Worm (Caenorhabditis elegans): ENCODE data around the gene Y25C1A.6.

The Y25C1A.6 gene

DNA sequence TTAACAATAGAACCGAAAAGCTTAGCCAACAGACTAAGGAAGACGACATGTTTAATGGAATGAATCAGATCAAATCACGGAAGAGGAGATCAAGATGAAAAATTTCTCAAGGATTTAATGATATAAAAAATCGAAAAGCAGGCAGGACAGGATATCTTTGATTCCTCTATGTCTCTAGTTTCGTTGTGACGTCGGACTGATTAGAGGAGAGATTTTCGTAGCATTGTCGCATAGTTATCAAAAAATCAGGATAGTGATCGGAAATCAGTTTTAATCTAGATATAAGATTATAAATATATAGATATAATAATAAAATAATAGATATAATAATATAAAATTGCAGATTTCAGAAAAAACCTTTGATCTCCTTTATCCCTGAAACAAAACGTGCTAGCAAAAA is 17.5 kb upstream of the Y25C1A.6 start, which contains the start of gene B0454.8:
B0454.8 (minus strand) TSS at position 101 of the 400 bp plus-strand sequence.
- TF ChIP-seq elt-3 (tag; optimal IDR thresholded peaks at IDR 0.05) (no peak), nhr-67 (tag; optimal IDR thresholded peaks at IDR 0.05) (no peak), nhr-23 (tag; optimal IDR thresholded peaks at IDR 0.05) (no peak), nhr-77 (tag; optimal IDR thresholded peaks at IDR 0.05) (no peak), nhr-28 (tag; optimal IDR thresholded peaks at IDR 0.05) (no peak), ztf-11 (tag; optimal IDR thresholded peaks at IDR 0.05) (no peak), zag-1 (tag; optimal IDR thresholded peaks at IDR 0.05) (no peak), ztf-4 (tag; optimal IDR thresholded peaks at IDR 0.05) (no peak), egl-27 (tag; optimal IDR thresholded peaks at IDR 0.05) (no peak), ceh-28 (tag; optimal IDR thresholded peaks at IDR 0.05) (no peak), ceh-16 (tag; optimal IDR thresholded peaks at IDR 0.05) (no peak), R02D3.7 (tag; optimal IDR thresholded peaks at IDR 0.05) (no peak), unc-39 (tag; optimal IDR thresholded peaks at IDR 0.05) (no peak), ZK546.5 (tag; optimal IDR thresholded peaks at IDR 0.05) (no peak)

DNA sequence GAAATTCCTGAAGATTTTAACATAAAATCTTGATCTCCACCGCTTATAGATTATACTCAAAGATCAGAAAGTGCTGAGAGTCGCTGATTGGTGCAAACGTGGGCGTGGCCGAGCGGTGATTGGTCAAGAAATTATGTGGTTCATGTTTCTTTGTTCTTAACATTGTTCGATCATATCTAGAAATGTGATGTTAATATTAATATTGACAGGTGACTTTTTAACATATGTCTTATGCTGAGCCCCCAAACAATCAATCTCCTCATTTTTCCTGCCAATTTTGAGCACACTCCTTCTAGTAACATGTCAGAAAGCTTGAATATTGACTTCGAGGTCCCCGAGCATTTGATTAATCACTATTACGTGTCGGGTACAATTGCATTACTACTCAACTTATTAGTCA is 16.9 kb upstream of the Y25C1A.6 start, which contains the start of gene sri-29:
sri-29 (plus strand) TSS at position 301 of the 400 bp plus-strand sequence.
- no peak for TF ChIP-seq ceh-82 (tag; optimal IDR thresholded peaks at IDR 0.05)

DNA sequence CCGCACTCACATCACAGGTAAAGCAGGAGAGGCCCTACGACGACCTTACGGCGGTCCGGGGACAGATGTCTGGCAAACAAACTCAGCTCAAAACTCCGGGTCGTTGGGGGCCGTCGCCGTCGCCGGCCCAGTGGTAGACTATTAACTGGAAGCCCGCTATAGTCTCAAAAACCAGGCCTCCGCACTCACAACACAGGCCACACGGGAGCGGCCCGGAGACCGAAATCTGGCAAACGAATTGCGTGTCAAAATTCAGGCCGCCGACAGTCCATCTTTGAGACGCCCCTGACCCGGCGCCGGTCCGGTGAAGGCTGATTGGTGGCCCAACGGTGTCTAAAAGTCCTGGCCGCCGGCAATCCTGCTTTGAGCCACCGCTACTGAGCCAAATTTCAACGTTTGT is 15.5 kb upstream of the Y25C1A.6 start:
- TF ChIP-seq nhr-76 (tag; optimal IDR thresholded peaks at IDR 0.05) (no peak), ZK546.5 (tag; optimal IDR thresholded peaks at IDR 0.05) (no peak), pqm-1 (tag; optimal IDR thresholded peaks at IDR 0.05) (no peak), nhr-67 (tag; optimal IDR thresholded peaks at IDR 0.05) (no peak), egl-5 (tag; optimal IDR thresholded peaks at IDR 0.05) (no peak), elt-3 (tag; optimal IDR thresholded peaks at IDR 0.05) (no peak), pha-4 (tag; optimal IDR thresholded peaks at IDR 0.05) (no peak)

DNA sequence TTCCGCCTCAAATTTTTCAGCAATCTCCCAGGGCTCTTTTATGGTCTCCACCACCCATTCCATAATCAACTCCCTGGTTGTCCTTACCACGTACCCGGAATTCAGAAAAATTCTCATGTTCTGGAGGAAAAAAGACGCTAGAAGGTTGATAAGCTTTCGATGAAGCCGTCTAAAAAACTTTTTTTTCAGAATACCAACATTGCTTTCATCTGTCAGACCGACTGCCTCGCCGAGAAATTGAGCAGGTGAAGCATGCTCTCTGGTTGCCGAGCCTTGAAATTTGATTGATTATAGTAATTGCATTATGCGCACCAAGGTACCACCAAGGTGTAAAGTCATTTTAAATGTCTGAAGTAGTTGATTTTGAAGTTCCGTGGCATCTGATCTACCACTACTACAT is 15.0 kb upstream of the Y25C1A.6 start, which contains the start of gene sri-30:
sri-30 (plus strand) TSS at position 301 of the 400 bp plus-strand sequence.
- no peak for TF ChIP-seq nhr-43 (tag; optimal IDR thresholded peaks at IDR 0.05; ENCODE audit: poor library complexity, severe bottlenecking)
- TF ChIP-seq ceh-9 (tag; optimal IDR thresholded peaks at IDR 0.05) = no peak
- TF ChIP-seq nfya-1 (tag; optimal IDR thresholded peaks at IDR 0.05; ENCODE audit: insufficient read depth) = no peak
- TF ChIP-seq ama-1 (optimal IDR thresholded peaks at IDR 0.05) = no peak
- no peak for TF ChIP-seq lin-15B (tag; optimal IDR thresholded peaks at IDR 0.05)
- TF ChIP-seq elt-3 (tag; optimal IDR thresholded peaks at IDR 0.05) = no peak
- no peak for TF ChIP-seq nhr-237 (tag; optimal IDR thresholded peaks at IDR 0.05)
- TF ChIP-seq nhr-77 (tag; optimal IDR thresholded peaks at IDR 0.05) = no peak
- no peak for TF ChIP-seq mml-1 (tag; optimal IDR thresholded peaks at IDR 0.05)
- TF ChIP-seq pha-4 (tag; optimal IDR thresholded peaks at IDR 0.05) = no peak
- no peak for TF ChIP-seq aly-2 (tag; optimal IDR thresholded peaks at IDR 0.05)
- TF ChIP-seq nhr-25 (tag; optimal IDR thresholded peaks at IDR 0.05) = no peak
- TF ChIP-seq elt-1 (tag; optimal IDR thresholded peaks at IDR 0.05) = no peak
- TF ChIP-seq fos-1 (tag; optimal IDR thresholded peaks at IDR 0.05) = no peak
- TF ChIP-seq fkh-10 (GFP tag; optimal IDR thresholded peaks at IDR 0.05) = no peak
- no peak for TF ChIP-seq pqm-1 (tag; optimal IDR thresholded peaks at IDR 0.05)

DNA sequence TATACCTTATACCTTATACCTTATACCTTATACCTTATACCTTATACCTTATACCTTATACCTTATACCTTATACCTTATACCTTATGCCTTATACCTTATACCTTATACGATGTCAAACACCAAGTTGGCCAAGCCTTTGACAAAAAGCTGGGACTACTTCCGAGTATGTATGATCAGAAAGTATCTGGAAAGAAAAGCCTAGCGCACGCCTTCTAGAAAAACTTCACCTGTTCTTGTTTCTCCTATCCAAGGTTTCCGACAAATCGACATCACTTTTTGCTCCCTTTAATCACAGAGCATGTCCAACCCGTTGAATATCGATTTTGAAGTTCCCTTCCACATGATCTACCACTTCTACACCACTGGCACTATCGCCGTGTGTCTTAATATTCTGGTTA is 12.5 kb upstream of the Y25C1A.6 start, which contains the start of gene sri-28:
sri-28 (plus strand) TSS at position 301 of the 400 bp plus-strand sequence.
- TF ChIP-seq R02D3.7 (tag; optimal IDR thresholded peaks at IDR 0.05) = no peak
- TF ChIP-seq mml-1 (tag; optimal IDR thresholded peaks at IDR 0.05) = no peak
- TF ChIP-seq fkh-10 (GFP tag; optimal IDR thresholded peaks at IDR 0.05) = no peak
- no peak for TF ChIP-seq nhr-237 (tag; optimal IDR thresholded peaks at IDR 0.05)
- TF ChIP-seq fkh-2 (tag; optimal IDR thresholded peaks at IDR 0.05) = no peak
- no peak for TF ChIP-seq ztf-4 (tag; optimal IDR thresholded peaks at IDR 0.05)
- no peak for TF ChIP-seq unc-62 (GFP tag; optimal IDR thresholded peaks at IDR 0.05)
- TF ChIP-seq fos-1 (tag; optimal IDR thresholded peaks at IDR 0.05) = no peak
- TF ChIP-seq nhr-28 (tag; optimal IDR thresholded peaks at IDR 0.05) = no peak
- no peak for TF ChIP-seq ceh-9 (tag; optimal IDR thresholded peaks at IDR 0.05)
- TF ChIP-seq egl-5 (tag; optimal IDR thresholded peaks at IDR 0.05) = no peak
- no peak for TF ChIP-seq ceh-28 (tag; optimal IDR thresholded peaks at IDR 0.05)
- no peak for TF ChIP-seq ceh-16 (tag; optimal IDR thresholded peaks at IDR 0.05)
- TF ChIP-seq nhr-12 (tag; optimal IDR thresholded peaks at IDR 0.05) = no peak
- TF ChIP-seq snpc-4 (tag; optimal IDR thresholded peaks at IDR 0.05) = no peak
- TF ChIP-seq tbx-2 (tag; optimal IDR thresholded peaks at IDR 0.05) = no peak
- TF ChIP-seq nhr-43 (tag; optimal IDR thresholded peaks at IDR 0.05; ENCODE audit: poor library complexity, severe bottlenecking) = no peak
- no peak for TF ChIP-seq elt-2 (tag; optimal IDR thresholded peaks at IDR 0.05)
- no peak for TF ChIP-seq nhr-77 (tag; optimal IDR thresholded peaks at IDR 0.05)
- no peak for TF ChIP-seq pqm-1 (tag; optimal IDR thresholded peaks at IDR 0.05)

All from whole organism, L3 larva.